Worm (Caenorhabditis elegans) whole organism, midembryonic: ENCODE data around the gene mig-22.

Source experiments
- T22C8.4 ChIP-seq: fragments of 200-800 bp; sonication (Bioruptor generic); IDR thresholded peaks from 2 replicates; pipeline ENCODE4 v1.3.6; 2022; ENCODE audit warnings: missing genetic modification characterization, missing compliant biosample characterization
- flt-1 ChIP-seq: fragments of 200-800 bp; sonication (Bioruptor generic); IDR thresholded peaks from 2 replicates; pipeline ENCODE4 v1.3.6; 2022; ENCODE audit warnings: missing genetic modification characterization, missing compliant biosample characterization
- klf-2 ChIP-seq: fragments of 200-800 bp; sonication (Bioruptor generic); conservative IDR thresholded peaks from 2 replicates; pipeline ENCODE4 v1.3.6; 2022; ENCODE audit warnings: missing genetic modification reagents, missing genetic modification characterization, missing compliant biosample characterization
- med-1 ChIP-seq: sonication (generic microtip); optimal IDR thresholded peaks from 2 replicates; lab custom pipeline; 2017; ENCODE audit warnings: missing genetic modification characterization, mild to moderate bottlenecking, missing compliant biosample characterization, antibody characterized with exemption, missing genetic modification reagents; ENCODE audit not compliant: insufficient read depth
- ref-1 ChIP-seq: fragments of 200-800 bp; sonication (Bioruptor generic); conservative IDR thresholded peaks from 2 replicates; pipeline ENCODE4 v1.3.6; 2022; ENCODE audit warnings: missing genetic modification reagents, missing genetic modification characterization, missing compliant biosample characterization
- tab-1 ChIP-seq: fragments of 200-800 bp; sonication (Bioruptor generic); IDR thresholded peaks from 2 replicates; pipeline ENCODE4 v1.3.6; 2022; ENCODE audit warnings: missing genetic modification characterization, missing compliant biosample characterization

- TF ChIP-seq med-1, result no peak
- no peak for TF ChIP-seq tab-1
- no peak for TF ChIP-seq ref-1 (GFP tag; lab: Robert Waterston, UW)
- no peak for TF ChIP-seq klf-2 (GFP tag; lab: Robert Waterston, UW)
- TF ChIP-seq T22C8.4 (GFP tag; lab: Robert Waterston, UW), result no peak
- TF ChIP-seq flt-1 (GFP tag; lab: Robert Waterston, UW), result no peak
These were observed 51.1 kb downstream of the mig-22 start, which contains the start of gene B0303.14 for ce11 chrIII:8716084-8716483.
